Fruit fly (Drosophila melanogaster): ENCODE measurements around the gene Ack.

Gene Ack

dm6 chr3L:4138804-4139521, 31.0 kb downstream of the Ack start, which contains the start of the genes Rop and Ras64B:
Rop (minus strand) TSS chr3L:4138996.
Ras64B (plus strand) TSS chr3L:4139076.
- TF ChIP-seq CTCF (optimal IDR thresholded peaks at IDR 0.05) = peak in 1 of 2 experiments; percentile 43
- no peak for TF ChIP-seq CG8478 (optimal IDR thresholded peaks at IDR 0.05)

dm6 chr3L:4141167-4141566, 33.2 kb downstream of the Ack start, which contains the start of gene Akh:
Akh (plus strand) TSS chr3L:4141467.
- TF ChIP-seq CTCF (optimal IDR thresholded peaks at IDR 0.05) (no peak), CG8478 (optimal IDR thresholded peaks at IDR 0.05) (no peak)

dm6 chr3L:4142064-4142463, 34.1 kb downstream of the Ack start, which contains the start of gene CG32260:
CG32260 (plus strand) TSS chr3L:4142364.
- TF ChIP-seq CTCF (optimal IDR thresholded peaks at IDR 0.05) (no peak), CG8478 (optimal IDR thresholded peaks at IDR 0.05) (no peak)

DNA sequence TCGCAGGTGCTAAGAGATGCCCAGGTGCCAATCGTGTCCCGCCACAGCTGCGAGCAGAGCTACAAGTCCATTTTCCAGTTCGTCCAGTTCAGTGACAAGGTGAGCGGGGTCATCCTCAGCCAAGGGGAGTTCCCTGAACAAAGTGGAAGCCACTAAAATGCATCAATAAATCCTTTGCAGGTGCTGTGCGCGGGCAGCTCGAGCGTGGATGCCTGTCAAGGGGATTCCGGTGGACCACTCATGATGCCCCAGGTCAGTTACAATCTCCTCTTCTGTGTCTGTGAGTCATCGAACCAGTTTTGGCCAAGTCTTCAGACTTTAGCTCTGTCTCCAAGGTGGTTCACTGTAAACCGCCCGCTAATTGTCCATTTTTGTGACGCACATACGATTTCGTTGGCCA, 37.2 kb downstream of the Ack start:
- TF ChIP-seq CG8478 (optimal IDR thresholded peaks at IDR 0.05) (no peak), CTCF (optimal IDR thresholded peaks at IDR 0.05) (no peak)

DNA sequence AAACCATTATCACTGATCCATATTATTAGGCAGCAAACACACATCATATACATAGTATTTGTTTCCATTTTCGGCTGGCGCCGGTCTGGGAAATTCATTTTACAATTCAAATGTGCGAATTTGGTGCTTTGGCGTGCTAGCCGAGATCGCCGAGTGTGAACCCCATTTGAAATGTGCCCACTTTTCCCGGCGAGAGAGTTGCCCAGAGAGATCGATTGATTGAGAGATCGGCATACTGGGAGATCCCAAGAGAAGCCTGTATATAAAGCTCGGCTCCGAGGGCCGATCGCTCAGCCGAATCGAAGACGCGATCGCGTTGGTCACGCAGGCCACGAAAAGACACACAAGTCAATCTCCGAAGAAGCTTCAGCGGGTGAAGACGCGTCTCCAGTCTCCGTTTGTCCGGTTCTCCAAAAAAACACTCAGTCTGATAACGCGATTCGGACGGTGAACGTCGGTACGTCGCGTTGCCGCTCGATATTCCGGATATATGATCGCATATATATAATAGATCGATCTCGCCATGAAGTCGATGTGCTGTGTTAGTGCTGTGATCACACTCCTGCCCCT, 40.5 kb downstream of the Ack start, which contains the start of gene CG1299:
Gene CG1299 (plus strand): TSS at position 291 of the 570 bp plus-strand sequence.
- TF ChIP-seq CG8478 (optimal IDR thresholded peaks at IDR 0.05) = no peak
- TF ChIP-seq CTCF (optimal IDR thresholded peaks at IDR 0.05) = no peak

DNA sequence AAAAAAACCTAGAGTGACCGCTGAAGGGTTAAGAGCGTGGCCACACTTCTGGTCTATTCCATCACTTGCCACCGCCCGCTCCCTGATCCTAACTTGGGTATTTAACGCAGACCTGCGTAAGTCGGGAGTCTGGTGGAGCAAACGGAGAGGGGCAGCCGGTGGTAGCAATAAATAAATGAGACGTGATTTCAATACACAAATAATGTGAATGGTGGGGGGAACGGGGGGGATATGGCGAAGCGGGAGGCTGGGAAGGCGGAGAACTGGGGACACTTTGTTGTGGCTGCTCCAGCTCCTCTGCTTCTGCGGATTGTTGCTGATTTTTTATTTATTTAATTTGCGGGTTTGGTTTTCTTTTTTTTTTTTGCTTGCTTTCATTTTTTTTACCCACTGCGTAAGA, 49.9 kb downstream of the Ack start:
- TF ChIP-seq CTCF (optimal IDR thresholded peaks at IDR 0.05) (no peak), CG8478 (optimal IDR thresholded peaks at IDR 0.05) (no peak)

DNA sequence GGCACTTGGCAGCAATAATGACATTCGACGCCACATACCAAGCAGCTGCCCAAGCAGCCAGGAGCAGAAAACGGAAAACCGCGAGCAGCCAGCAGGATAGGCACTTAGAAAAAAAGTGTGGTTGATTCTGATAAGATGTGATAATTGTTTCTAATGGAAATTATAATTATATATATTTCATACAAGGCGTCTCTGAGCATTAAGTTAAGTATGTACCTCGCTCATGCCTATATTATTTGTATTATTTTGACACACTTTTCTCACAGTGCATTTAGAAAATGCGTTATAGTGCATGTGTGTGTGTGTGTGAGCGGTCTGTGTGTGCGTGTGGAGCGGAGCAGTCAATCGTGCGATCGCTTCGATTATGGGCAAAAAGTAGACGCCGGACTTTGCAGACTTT, 50.4 kb downstream of the Ack start:
- no peak for TF ChIP-seq CTCF (optimal IDR thresholded peaks at IDR 0.05)

dm6 chr3L:4159264-4159663, 51.3 kb downstream of the Ack start:
- TF ChIP-seq CTCF (optimal IDR thresholded peaks at IDR 0.05) (no peak), CG8478 (optimal IDR thresholded peaks at IDR 0.05) (no peak)

DNA sequence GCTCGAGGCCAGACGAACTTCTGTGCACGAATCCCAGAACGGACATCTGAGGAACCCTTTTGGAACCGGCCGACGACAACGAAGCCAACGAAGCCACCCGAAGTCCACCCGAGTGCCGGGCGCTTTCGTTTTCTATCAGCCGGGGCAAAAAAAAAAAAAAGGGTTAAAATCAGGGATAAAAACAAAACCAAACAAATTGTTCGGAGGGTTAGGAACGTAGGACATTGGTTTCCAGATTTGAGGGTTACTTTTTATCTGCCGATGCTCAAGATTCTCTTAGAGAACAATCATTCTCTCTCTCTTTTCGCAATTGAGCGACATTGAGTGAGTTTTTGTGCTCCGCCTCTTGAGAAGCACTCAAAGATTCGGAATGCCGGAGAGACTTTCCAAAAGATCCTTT, 52.9 kb downstream of the Ack start, which contains the start of gene nab:
Gene nab (minus strand): TSS at position 7 of the 400 bp plus-strand sequence.
- no peak for TF ChIP-seq CG8478 (optimal IDR thresholded peaks at IDR 0.05)
- no peak for TF ChIP-seq CTCF (optimal IDR thresholded peaks at IDR 0.05)

All from S2 (cell line).